Fruit fly (Drosophila melanogaster): ENCODE measurements around the gene CG8611.
A peak's percentile ranks its signal among the peaks of the same experiment; 100 is the strongest.

The CG8611 gene

DNA sequence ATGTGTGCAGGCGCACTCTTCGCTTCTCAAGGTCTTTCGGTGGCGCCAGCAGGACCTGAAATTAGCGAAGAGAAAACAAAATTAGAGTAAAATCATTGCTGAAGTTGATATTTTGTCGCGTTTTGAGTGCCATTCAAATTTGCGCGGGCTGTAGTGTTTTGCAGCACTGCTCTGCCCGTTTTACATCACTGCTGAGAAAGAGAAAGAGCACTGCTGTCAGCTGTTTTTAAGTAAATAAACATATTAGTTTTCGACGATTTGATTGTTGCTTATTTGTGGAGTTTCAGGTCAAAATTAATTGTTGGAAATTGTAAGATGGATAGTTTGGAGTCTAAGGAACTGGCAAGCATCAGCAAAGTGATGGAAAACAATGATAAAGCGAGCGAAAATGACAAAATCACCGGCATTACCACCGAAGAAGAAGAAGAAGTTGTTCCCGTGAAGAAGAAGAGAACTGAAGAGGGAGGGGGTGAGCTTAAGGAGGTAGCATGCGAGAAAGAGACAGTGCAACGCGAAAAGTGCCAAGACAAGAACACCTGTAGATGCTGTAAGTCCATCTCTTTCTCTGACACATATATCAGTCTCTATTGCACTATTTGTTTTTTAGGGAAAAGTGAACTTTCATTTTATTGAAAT lies 1.5 kb upstream of the CG8611 start, which contains the start of gene ENGase (continued):
- TF ChIP-seq CG15514 (GFP tag; optimal IDR thresholded peaks at IDR 0.05) (no peak), CG7786 (GFP tag; optimal IDR thresholded peaks at IDR 0.05) (no peak), Nf-YB (GFP tag; optimal IDR thresholded peaks at IDR 0.05) (no peak), sug (tag; optimal IDR thresholded peaks at IDR 0.05) (no peak), ab (GFP tag; optimal IDR thresholded peaks at IDR 0.05) (no peak), CG2120 (GFP tag; optimal IDR thresholded peaks at IDR 0.05) (peak; percentile 47), ftz-f1 (GFP tag; optimal IDR thresholded peaks at IDR 0.05) (no peak), gt (GFP tag; IDR thresholded peaks at IDR 0.05) (no peak), run (tag; optimal IDR thresholded peaks at IDR 0.05) (no peak), psq (GFP tag; optimal IDR thresholded peaks at IDR 0.05) (no peak), dysf (GFP tag; IDR thresholded peaks at IDR 0.05) (no peak), CG9876 (GFP tag; optimal IDR thresholded peaks at IDR 0.05) (no peak), Rfx (GFP tag; IDR thresholded peaks at IDR 0.05) (peak; percentile 50; the same call in 1 of the 2 replicates), chif (GFP tag; optimal IDR thresholded peaks at IDR 0.05) (no peak), CG11504 (tag; optimal IDR thresholded peaks at IDR 0.05) (no peak), CG15269 (tag; optimal IDR thresholded peaks at IDR 0.05) (no peak), her (GFP tag; optimal IDR thresholded peaks at IDR 0.05) (no peak), CG1024 (GFP tag; IDR thresholded peaks at IDR 0.05) (no peak), CG10321 (GFP tag; IDR thresholded peaks at IDR 0.05) (peak; percentile 85), luna (GFP tag; optimal IDR thresholded peaks at IDR 0.05) (no peak), lola (GFP tag; optimal IDR thresholded peaks at IDR 0.05) (no peak), Spps (tag; optimal IDR thresholded peaks at IDR 0.05) (no peak), scrt (GFP tag; optimal IDR thresholded peaks at IDR 0.05) (peak; percentile 71), ken (GFP tag; IDR thresholded peaks at IDR 0.05) (no peak), Mrtf (GFP tag; IDR thresholded peaks at IDR 0.05) (no peak), Dad (GFP tag; optimal IDR thresholded peaks at IDR 0.05) (no peak), NC2α (GFP tag; optimal IDR thresholded peaks at IDR 0.05) (no peak), Gug (GFP tag; IDR thresholded peaks at IDR 0.05) (no peak), CG6272 (GFP tag; IDR thresholded peaks at IDR 0.05) (no peak), CG10431 (GFP tag; optimal IDR thresholded peaks at IDR 0.05) (no peak), ash1 (GFP tag; optimal IDR thresholded peaks at IDR 0.05) (no peak), nmo (GFP tag; optimal IDR thresholded peaks at IDR 0.05) (peak; percentile 41), pros (GFP tag; optimal IDR thresholded peaks at IDR 0.05) (peak; percentile 62), lov (optimal IDR thresholded peaks at IDR 0.05) (no peak), lov (GFP tag; IDR thresholded peaks at IDR 0.05) (no peak), CG17612 (GFP tag; IDR thresholded peaks at IDR 0.05) (no peak), Bgb (GFP tag; IDR thresholded peaks at IDR 0.05; ENCODE audit: partially characterized antibody) (no peak), trh (GFP tag; optimal IDR thresholded peaks at IDR 0.05) (no peak), Max (GFP tag; optimal IDR thresholded peaks at IDR 0.05) (no peak), usp (GFP tag; optimal IDR thresholded peaks at IDR 0.05) (no peak), HLH4C (GFP tag; IDR thresholded peaks at IDR 0.05; ENCODE audit: partially characterized antibody) (no peak), CG10462 (GFP tag; optimal IDR thresholded peaks at IDR 0.05) (no peak), wdn (GFP tag; IDR thresholded peaks at IDR 0.05) (no peak), sisA (GFP tag; IDR thresholded peaks at IDR 0.05) (no peak), BEAF-32 (GFP tag; optimal IDR thresholded peaks at IDR 0.05) (peak; percentile 4), Six4 (GFP tag; optimal IDR thresholded peaks at IDR 0.05) (no peak), cad (GFP tag; optimal IDR thresholded peaks at IDR 0.05) (no peak), CG5953 (GFP tag; IDR thresholded peaks at IDR 0.05) (no peak), Dip3 (GFP tag; optimal IDR thresholded peaks at IDR 0.05) (no peak), Dll (GFP tag; IDR thresholded peaks at IDR 0.05; ENCODE audit: partially characterized antibody) (0 out of 4 replicates have a peak, but pooled peaks have one; percentile 13), CG11085 (GFP tag; IDR thresholded peaks at IDR 0.05) (no peak), CG11398 (GFP tag; optimal IDR thresholded peaks at IDR 0.05) (no peak)
